Worm (Caenorhabditis elegans) whole organism, dauer: ENCODE data around the gene nspc-3.
"Not testable (repeated sequence)": the region's sequence is repeated elsewhere in the genome, so short reads cannot be mapped to it uniquely, and the experiment has no call there.

Experiments used
- unc-62 ChIP-seq: sonication (generic microtip); optimal IDR thresholded peaks from 2 replicates; lab custom pipeline; 2017; ENCODE audit warnings: missing biosample characterization, missing genetic modification reagents, missing genetic modification characterization

The nspc-3 gene

DNA sequence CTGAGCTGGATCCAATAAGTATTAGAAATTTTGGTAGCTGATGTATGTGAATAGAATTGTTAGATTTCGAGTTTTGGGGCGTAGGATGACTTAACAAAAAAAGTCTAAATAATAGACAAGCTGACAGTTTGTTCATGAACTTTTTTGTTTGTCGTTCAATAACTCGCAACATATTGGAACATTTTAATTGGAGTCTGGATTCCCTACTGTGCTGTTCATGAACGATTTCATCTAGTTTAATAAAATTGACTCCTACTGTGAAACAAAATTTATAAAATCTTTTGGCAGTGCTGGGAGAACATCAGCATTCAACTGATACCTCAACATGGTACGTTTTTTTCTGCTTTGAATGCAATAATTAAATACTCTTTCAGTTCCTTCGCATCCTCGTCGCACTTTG is 4.7 kb downstream of the nspc-3 start, which contains the start of gene nspc-7:
nspc-7 (plus strand) TSS at position 301 of the 400 bp plus-strand sequence.
- not testable (repeated sequence) for TF ChIP-seq unc-62 (GFP tag; lab: Kevin White, UChicago)

DNA sequence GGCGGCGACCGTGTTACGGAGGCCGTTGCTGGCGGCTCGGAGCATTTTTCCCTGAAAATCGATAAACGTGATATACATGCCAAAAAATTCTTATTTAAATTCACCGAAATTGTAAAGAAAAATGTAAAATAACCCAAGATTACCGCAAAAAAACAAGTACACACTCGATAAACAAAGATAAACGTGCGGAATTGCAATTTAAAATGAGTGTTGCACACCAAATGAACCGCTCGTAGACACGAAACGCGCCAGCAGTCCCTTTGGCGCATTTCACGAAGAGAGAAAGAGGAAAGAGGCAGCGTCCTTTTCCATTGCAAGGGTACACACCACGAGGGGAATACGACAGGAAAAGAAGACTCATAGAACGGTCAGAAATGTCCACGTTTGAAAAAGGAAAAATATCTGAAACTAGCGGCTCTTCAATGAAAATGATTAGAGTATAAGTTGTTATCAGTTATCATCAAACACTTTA is 9.1 kb downstream of the nspc-3 start, which contains the start of gene sdha-1:
sdha-1 (minus strand) TSS at position 51 of the 472 bp plus-strand sequence.
- TF ChIP-seq unc-62 (GFP tag; lab: Kevin White, UChicago): no peak

DNA sequence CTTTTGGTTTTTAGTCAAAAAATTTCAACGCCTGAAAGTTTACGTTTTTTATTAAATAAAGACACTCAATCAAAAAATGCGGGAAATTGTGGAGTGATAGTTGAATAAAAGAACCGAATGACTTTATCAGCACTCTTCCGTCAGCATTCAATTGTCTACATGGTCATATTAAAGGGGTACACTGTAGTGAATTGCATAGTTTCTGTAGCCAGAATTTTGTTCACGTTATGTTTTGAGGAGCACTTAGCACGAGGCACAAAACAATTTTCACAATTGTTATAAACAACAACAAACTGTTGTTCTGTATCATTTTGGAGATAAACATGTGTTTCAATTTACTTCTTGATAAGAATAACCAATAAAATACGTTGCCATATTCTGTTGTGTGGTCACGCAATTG is 12.1 kb downstream of the nspc-3 start, which contains the start of gene D2021.4:
D2021.4 (minus strand) TSS at position 48 of the 400 bp plus-strand sequence.
- TF ChIP-seq unc-62 (GFP tag; lab: Kevin White, UChicago): no peak

DNA sequence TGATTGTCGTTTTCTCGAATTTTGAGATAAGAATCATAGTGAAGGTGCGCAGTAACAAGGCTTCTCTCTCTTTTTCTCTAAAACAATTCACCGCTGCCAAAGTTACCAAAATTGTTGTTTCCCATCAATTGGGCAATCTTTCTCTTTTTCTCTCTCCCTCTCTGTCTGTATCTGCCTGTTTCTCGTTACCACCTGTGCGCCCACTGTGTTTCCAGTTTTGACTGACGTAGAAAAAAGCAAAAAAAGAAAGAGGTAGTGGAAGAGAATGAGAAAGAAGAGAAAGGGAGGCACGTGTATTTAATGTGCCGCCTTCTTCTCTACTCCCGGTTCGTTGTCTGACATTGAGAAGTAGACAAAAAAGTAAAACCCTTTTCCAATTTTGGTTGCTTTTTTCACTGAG is 13.2 kb downstream of the nspc-3 start:
- TF ChIP-seq unc-62 (GFP tag; lab: Kevin White, UChicago): no peak

DNA sequence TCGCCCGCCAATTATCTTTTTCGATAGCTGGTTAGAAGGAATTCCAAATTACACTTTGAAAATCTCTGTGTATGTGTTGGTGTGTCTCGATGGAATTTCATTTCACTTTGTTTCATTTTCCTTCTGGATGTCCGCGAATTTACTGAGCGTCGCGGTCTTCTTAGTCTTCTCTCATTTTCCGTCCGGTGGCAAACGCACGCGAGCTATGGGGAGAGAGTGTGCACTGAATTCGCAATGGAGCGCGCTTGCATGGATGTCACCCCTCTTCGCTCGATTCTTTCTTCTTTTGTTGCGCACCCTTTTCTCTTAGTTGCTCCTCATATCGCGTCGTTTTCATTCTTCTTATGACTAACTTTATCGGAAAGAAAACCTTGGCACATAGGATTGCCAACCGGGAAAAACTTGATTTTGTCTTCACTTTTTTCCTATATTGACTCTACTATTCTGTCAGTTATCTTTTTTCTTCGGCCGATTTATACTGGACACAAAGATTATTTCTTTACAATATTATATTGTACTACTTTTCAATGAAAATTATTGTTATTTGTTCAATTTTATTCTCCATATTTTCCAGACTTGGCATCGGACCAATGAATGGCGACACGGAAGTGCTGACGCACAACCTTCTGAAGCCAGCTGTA is 14.9 kb downstream of the nspc-3 start, which contains the start of gene dhhc-14:
dhhc-14 (plus strand) TSS at position 591 of the 641 bp plus-strand sequence.
- no peak for TF ChIP-seq unc-62 (GFP tag; lab: Kevin White, UChicago)

DNA sequence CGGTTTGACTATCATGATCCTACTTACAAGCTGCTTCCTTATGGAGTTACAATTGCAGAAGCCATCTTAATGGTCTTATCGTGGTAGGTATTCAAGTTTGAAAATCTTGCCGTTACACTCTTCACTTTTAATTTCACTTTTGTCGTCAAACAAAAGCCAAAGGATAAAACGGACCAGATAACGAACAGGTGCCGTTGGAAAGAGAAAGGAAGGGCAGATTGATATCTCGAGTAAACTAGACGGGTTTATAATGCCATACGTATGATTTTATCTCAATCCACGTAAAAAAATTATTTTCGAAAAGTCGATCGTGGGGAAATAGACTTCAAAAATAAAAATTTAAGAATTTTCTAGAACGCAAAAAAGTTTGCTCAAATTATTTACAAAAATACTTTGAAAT is 17.1 kb downstream of the nspc-3 start:
- TF ChIP-seq unc-62 (GFP tag; lab: Kevin White, UChicago): no peak

DNA sequence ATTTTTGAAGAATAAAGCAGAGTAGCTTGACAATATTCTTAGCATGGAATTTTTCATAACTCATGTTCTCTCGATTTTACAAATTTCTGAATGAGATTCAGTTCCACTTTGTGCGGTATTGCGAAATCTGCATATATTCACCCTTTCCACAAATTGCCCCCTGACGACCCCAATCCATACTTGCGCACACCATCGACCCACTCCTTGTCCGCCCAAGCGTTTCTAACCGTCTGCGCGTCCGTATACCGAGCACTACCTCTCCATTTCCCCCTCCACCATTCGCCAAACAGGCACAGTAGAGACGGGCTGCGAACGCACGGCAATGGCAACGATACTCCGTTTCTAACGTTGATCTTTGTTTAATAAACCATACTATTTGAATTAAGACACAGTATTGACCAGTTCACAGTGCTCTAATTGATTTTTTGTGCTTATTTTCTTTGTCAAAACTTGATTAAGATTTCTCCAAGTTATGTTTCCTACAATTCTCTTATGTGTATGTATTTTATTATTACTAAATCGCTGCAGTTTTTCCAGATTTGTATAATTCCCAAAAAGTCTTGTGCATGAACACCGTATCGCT is 19.8 kb downstream of the nspc-3 start, which contains the start of gene utx-1:
utx-1 (plus strand) TSS at position 533 of the 583 bp plus-strand sequence.
- no peak for TF ChIP-seq unc-62 (GFP tag; lab: Kevin White, UChicago)

DNA sequence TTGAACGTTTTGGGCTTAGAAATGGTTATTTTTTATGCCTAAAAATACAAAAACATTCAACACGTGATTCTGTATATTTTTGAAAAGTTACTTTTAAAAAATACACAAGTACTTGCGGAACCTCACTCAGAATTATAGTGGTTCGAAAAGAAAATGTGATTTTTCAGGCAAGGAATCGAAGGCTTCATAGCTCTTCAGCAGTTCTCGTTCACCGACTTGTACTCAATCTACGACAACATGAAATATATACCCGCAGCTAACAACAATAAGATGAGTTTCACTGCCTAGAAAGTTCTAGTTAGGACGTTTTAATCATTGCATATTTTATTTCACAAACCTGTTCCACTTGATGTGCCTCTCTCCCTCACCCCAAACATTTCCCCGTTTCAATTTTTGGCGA is 25.7 kb downstream of the nspc-3 start:
- TF ChIP-seq unc-62 (GFP tag; lab: Kevin White, UChicago): no peak

DNA sequence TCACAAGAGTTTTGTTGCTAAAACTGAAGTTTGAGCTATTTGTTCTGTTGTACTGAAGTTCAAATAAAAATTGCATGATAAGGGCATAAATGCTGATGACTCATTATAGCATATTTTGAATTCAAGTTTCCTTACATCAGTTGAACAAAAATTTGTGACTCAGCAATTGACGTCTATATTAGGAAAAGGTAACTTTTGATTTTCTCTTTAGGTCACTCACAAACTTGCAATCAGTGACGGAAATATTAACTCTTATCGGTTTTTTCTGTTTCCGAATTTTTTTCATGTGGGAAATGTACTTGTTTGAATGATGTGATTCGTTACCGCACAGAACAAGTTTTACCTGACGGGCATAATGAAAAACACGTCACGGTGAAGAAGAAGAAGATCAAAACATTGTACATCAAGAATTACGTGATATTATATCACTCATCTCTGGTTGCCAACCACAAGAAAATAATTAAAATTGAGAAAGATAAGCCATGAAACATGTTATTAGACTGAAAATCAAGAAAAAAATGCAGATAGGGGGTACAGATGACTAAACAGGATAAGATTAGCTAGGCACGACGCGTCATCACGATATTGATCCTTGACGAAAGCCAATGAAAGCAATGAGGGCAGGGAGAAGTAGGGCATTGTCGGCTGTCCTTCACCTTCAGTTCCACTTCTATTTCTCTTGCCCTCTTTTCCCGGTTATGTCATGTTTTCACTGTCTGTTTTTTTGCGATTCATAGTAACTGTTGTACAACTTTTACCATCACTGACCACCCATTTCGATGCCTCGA is 27.0 kb downstream of the nspc-3 start:
- TF ChIP-seq unc-62 (GFP tag; lab: Kevin White, UChicago): no peak

DNA sequence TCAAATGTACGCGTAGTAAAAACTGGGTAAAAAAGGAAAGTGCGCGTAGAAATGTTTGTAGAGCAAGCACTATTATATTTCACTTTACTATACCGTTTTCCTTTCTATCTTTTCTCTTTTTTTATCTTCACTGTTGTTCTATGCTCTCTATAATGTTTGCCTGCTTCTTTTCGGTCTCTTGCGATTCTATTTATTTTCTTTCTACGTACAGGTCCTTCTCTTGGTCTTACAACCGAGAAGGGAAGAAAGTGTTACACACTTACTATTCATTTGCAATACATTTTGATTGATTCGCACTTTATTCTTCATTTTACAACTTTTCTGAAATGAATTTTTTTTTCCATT is 27.5 kb downstream of the nspc-3 start:
- no peak for TF ChIP-seq unc-62 (GFP tag; lab: Kevin White, UChicago)

DNA sequence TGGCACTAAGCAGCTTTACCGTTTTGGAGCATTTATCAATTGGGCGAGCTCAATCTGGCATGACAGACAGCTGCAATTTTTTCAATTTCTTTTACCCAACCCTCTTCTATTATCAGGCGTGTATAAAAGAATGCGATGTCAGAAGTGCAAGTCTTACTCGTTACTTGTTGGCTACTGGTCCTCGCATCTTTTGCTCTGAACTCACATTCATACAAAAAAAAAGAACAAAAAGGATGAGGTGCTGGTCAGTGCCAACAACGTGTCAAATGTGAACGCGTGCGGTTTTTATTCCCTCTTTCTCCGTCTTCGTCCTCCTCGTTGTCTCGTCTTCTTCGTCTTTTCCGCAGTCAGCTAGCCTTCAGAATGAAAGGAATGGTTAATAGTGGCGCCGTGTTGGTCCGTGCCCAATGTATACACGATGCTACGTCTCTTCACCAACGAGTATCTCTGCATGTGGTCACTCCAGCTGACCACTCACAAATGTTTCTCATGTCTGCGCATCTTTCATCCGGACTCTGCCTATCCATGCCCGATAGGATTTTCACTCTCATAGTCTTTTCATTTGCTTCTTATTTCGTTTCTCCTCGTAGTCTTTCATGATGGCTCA is 29.0 kb downstream of the nspc-3 start:
- no peak for TF ChIP-seq unc-62 (GFP tag; lab: Kevin White, UChicago)

DNA sequence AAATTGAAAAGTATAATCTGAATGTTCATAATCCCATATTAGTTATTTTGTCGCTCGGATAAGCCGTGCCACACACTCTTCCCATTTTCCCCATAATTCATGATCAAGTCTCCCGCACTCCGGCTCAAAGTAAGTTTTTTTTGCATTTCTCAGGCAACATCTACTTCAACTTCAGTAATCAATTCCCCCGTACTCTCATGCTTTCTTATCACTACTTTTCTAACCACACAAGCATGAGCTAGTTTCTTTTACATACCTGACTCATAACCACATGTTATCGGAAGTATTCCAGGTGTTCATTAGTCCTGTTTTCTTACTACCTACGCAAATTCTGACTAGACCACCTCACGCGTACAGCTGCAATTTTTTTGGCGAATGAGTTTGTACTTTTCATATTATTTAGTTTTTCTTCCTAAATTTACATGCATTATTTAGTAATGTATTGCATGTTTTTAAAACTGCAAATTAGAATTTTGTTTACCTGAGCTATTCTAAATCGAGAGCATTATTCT is 29.7 kb downstream of the nspc-3 start:
- TF ChIP-seq unc-62 (GFP tag; lab: Kevin White, UChicago): no peak

DNA sequence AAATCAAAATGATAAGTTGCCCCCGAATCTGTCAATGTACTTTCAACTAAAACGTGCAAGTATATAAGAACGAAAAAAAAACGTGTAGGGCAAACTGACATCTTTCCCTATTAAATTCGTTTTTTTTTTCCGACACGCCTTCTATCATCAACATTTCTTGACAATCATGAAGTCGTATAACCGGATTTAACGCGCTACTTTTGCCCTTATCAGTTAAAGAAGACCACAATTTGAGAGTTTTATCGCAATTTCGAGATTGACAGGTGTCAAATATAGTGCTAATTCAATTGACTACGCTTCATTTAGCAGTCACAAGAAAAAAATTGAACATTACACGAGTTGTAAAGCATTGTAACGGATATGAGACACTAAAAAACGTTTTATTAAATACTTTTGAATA is 30.3 kb downstream of the nspc-3 start:
- no peak for TF ChIP-seq unc-62 (GFP tag; lab: Kevin White, UChicago)

DNA sequence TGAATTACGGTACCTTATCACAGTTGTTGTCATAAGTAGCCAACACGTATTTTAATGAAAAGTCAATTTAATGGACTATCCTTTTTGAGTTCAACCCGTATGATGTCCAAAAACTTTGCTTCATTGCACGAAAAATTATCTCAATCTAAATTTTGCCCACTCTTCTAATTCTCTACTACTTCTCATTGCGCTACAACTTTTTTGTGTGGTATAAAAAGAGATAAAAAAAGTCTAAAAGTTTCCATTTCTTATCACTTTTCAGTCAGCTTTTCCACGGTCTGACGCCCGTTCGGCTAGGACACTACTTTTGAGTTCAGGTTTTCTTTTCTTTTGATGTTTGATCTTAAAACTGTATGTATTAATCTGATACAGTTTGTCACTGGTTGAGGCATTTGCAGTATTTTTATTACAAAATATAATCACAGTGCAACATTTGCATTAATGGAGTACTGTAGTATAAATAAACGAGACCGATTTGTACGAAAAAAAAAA is 31.0 kb downstream of the nspc-3 start:
- no peak for TF ChIP-seq unc-62 (GFP tag; lab: Kevin White, UChicago)

DNA sequence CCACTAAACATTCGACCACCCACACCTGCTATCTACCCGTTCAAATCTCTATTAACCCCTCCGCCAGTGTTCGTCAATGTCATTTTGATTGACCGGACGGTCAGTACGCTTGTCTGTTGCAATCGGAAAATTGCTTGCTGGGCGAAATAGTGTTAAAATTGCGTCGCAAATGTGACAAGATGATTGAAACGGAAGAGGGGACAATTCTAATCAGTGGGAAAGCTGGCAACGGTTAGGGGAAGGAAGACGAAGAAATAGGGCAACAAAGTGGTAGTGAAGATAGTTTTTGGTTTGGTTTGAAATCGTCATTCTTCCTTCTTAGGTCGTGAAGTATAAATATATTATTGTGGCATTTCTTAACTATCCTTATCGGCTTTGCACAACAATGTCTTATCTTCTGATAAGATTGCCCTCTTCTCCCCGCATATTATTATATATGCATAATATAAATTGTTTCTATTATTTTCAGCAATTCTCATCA is 31.6 kb downstream of the nspc-3 start:
- no peak for TF ChIP-seq unc-62 (GFP tag; lab: Kevin White, UChicago)
